Fruit fly (Drosophila melanogaster) whole organism, prepupa: ENCODE results near the gene CG15044.

Experiments used
- CG10631 ChIP-seq: fragments of 200-800 bp; sonication (Bioruptor generic); optimal IDR thresholded peaks from 2 replicates; lab custom pipeline; 2016; ENCODE audit warnings: missing biosample characterization, missing genetic modification characterization
- CG10669 ChIP-seq: fragments of 200-800 bp; sonication (Bioruptor generic); optimal IDR thresholded peaks from 3 replicates; lab custom pipeline; 2018; ENCODE audit warnings: missing biosample characterization, mild to moderate bottlenecking, missing genetic modification characterization, moderate library complexity
- CG11294 ChIP-seq: fragments of 200-800 bp; sonication (Bioruptor generic); IDR thresholded peaks from 2 replicates; pipeline ENCODE4 v1.3.6; 2022; ENCODE audit warnings: missing biosample characterization, missing genetic modification characterization
- CG11902 ChIP-seq: fragments of 200-800 bp; sonication (Bioruptor generic); optimal IDR thresholded peaks from 3 replicates; lab custom pipeline; 2016; ENCODE audit warnings: missing biosample characterization, missing genetic modification characterization
- CG15336 ChIP-seq: fragments of 200-800 bp; sonication (Bioruptor generic); IDR thresholded peaks from 2 replicates; pipeline ENCODE4 v1.3.6; 2022; ENCODE audit warnings: missing biosample characterization, missing genetic modification characterization
- CG1621 ChIP-seq: fragments of 200-800 bp; sonication (Bioruptor generic); optimal IDR thresholded peaks from 3 replicates; lab custom pipeline; 2018; ENCODE audit warnings: missing biosample characterization, mild to moderate bottlenecking, missing genetic modification characterization
- CG3032 ChIP-seq: fragments of 200-800 bp; optimal IDR thresholded peaks from 2 replicates; lab custom pipeline; 2019; ENCODE audit warnings: missing biosample characterization, mild to moderate bottlenecking, missing genetic modification characterization, moderate library complexity
- CG31627 ChIP-seq: fragments of 200-800 bp; sonication (Bioruptor generic); optimal IDR thresholded peaks from 3 replicates; lab custom pipeline; 2016; ENCODE audit warnings: missing biosample characterization, missing genetic modification characterization
- CG3919 ChIP-seq: fragments of 200-800 bp; sonication (Bioruptor generic); optimal IDR thresholded peaks from 3 replicates; lab custom pipeline; 2016; ENCODE audit warnings: missing biosample characterization, missing genetic modification characterization
- CG4318 ChIP-seq: fragments of 200-800 bp; sonication (Bioruptor generic); optimal IDR thresholded peaks from 3 replicates; lab custom pipeline; 2017; ENCODE audit warnings: missing biosample characterization, mild to moderate bottlenecking, missing genetic modification characterization
- CG6163 ChIP-seq: fragments of 200-800 bp; sonication (Bioruptor generic); IDR thresholded peaks from 3 replicates; pipeline ENCODE4 v1.3.6; 2022; ENCODE audit warnings: missing biosample characterization, missing genetic modification characterization
- CG6276 ChIP-seq: fragments of 200-800 bp; sonication (Bioruptor generic); optimal IDR thresholded peaks from 2 replicates; lab custom pipeline; 2017; ENCODE audit warnings: missing biosample characterization, mild to moderate bottlenecking, missing genetic modification characterization
- CG6808 ChIP-seq: fragments of 200-800 bp; sonication (Bioruptor generic); optimal IDR thresholded peaks from 3 replicates; lab custom pipeline; 2017; ENCODE audit warnings: missing biosample characterization, missing genetic modification characterization, mild to moderate bottlenecking, moderate library complexity, missing genetic modification reagents
- CG6854 ChIP-seq: fragments of 200-800 bp; sonication (Bioruptor generic); optimal IDR thresholded peaks from 2 replicates; lab custom pipeline; 2017; ENCODE audit warnings: missing biosample characterization, mild to moderate bottlenecking, missing genetic modification characterization
- CG8119 ChIP-seq: fragments of 200-800 bp; sonication (Bioruptor generic); IDR thresholded peaks from 3 replicates; pipeline ENCODE4 v1.3.6; 2022; ENCODE audit warnings: missing biosample characterization, missing genetic modification characterization
- CG8319 ChIP-seq: fragments of 200-800 bp; sonication (Bioruptor generic); optimal IDR thresholded peaks from 3 replicates; lab custom pipeline; 2016; ENCODE audit warnings: missing biosample characterization, missing genetic modification characterization
- Eip75B ChIP-seq: fragments of 200-800 bp; sonication (Bioruptor generic); optimal IDR thresholded peaks from 3 replicates; lab custom pipeline; 2016; ENCODE audit warnings: missing biosample characterization, missing genetic modification characterization
- Eip78C ChIP-seq: fragments of 200-800 bp; sonication (Bioruptor generic); peaks from one replicate; lab custom pipeline; 2016; ENCODE audit warnings: missing biosample characterization, missing genetic modification characterization
- Ets96B ChIP-seq: fragments of 200-800 bp; optimal IDR thresholded peaks from 2 replicates; lab custom pipeline; 2019; ENCODE audit warnings: missing biosample characterization, mild to moderate bottlenecking, missing genetic modification characterization, moderate library complexity
- Gug ChIP-seq: fragments of 200-800 bp; sonication (Bioruptor generic); IDR thresholded peaks from 2 replicates; pipeline ENCODE4 v1.3.6; 2022; ENCODE audit warnings: missing biosample characterization, missing genetic modification characterization
- Hr39 ChIP-seq: fragments of 200-800 bp; sonication (Bioruptor generic); optimal IDR thresholded peaks from 2 replicates; lab custom pipeline; 2016; ENCODE audit warnings: missing biosample characterization, missing genetic modification characterization
- Hr4 ChIP-seq: fragments of 200-800 bp; sonication (Bioruptor generic); optimal IDR thresholded peaks from 3 replicates; lab custom pipeline; 2016; ENCODE audit warnings: missing biosample characterization, missing genetic modification characterization
- Lpt ChIP-seq: fragments of 200-800 bp; sonication (Bioruptor generic); optimal IDR thresholded peaks from 3 replicates; lab custom pipeline; 2016; ENCODE audit warnings: missing biosample characterization, missing genetic modification characterization
- Met ChIP-seq: fragments of 200-800 bp; sonication (Bioruptor generic); optimal IDR thresholded peaks from 3 replicates; lab custom pipeline; 2016; ENCODE audit warnings: missing biosample characterization, missing genetic modification characterization
- OdsH ChIP-seq: fragments of 200-800 bp; sonication (Bioruptor generic); optimal IDR thresholded peaks from 3 replicates; lab custom pipeline; 2016; ENCODE audit warnings: missing biosample characterization, missing genetic modification characterization
- Sox102F ChIP-seq: fragments of 200-800 bp; sonication (Bioruptor generic); optimal IDR thresholded peaks from 2 replicates; lab custom pipeline; 2016; ENCODE audit warnings: missing biosample characterization, mild to moderate bottlenecking, missing genetic modification characterization
- Sox14 ChIP-seq: fragments of 200-800 bp; sonication (Bioruptor generic); optimal IDR thresholded peaks from 3 replicates; lab custom pipeline; 2016; ENCODE audit warnings: missing biosample characterization, missing genetic modification characterization
- Sox15 ChIP-seq: fragments of 200-800 bp; sonication (Bioruptor generic); optimal IDR thresholded peaks from 3 replicates; lab custom pipeline; 2016; ENCODE audit warnings: missing biosample characterization, missing genetic modification characterization
- acj6 ChIP-seq: fragments of 200-800 bp; sonication (Bioruptor generic); optimal IDR thresholded peaks from 3 replicates; lab custom pipeline; 2016; ENCODE audit warnings: missing biosample characterization, missing genetic modification characterization
- cyc ChIP-seq: fragments of 200-800 bp; sonication (Bioruptor generic); optimal IDR thresholded peaks from 3 replicates; lab custom pipeline; 2016; ENCODE audit warnings: missing biosample characterization, missing genetic modification characterization
- dsx ChIP-seq: fragments of 200-800 bp; optimal IDR thresholded peaks from 3 replicates; lab custom pipeline; 2019; ENCODE audit warnings: missing biosample characterization, mild to moderate bottlenecking, missing genetic modification characterization, moderate library complexity; ENCODE audit not compliant: poor library complexity, severe bottlenecking
- fd59A ChIP-seq: fragments of 200-800 bp; sonication (Bioruptor generic); optimal IDR thresholded peaks from 2 replicates; lab custom pipeline; 2017; ENCODE audit warnings: missing biosample characterization, mild to moderate bottlenecking, missing genetic modification characterization, missing genetic modification reagents
- fd85E ChIP-seq: fragments of 200-800 bp; sonication (Bioruptor generic); optimal IDR thresholded peaks from 3 replicates; lab custom pipeline; 2016; ENCODE audit warnings: missing biosample characterization, missing genetic modification characterization
- fkh ChIP-seq: fragments of 200-800 bp; sonication (Bioruptor generic); optimal IDR thresholded peaks from 3 replicates; lab custom pipeline; 2017; ENCODE audit warnings: missing biosample characterization, mild to moderate bottlenecking, missing genetic modification characterization, moderate library complexity
- lz ChIP-seq: fragments of 200-800 bp; sonication (Bioruptor generic); optimal IDR thresholded peaks from 3 replicates; lab custom pipeline; 2016; ENCODE audit warnings: missing biosample characterization, missing genetic modification characterization
- net ChIP-seq: fragments of 200-800 bp; sonication (Bioruptor generic); optimal IDR thresholded peaks from 3 replicates; lab custom pipeline; 2016; ENCODE audit warnings: missing biosample characterization, missing genetic modification characterization
- pdm3 ChIP-seq: fragments of 200-800 bp; sonication (Bioruptor generic); optimal IDR thresholded peaks from 3 replicates; lab custom pipeline; 2016; ENCODE audit warnings: missing biosample characterization, missing genetic modification characterization
- salr ChIP-seq, 2 experiments: fragments of 200-800 bp; sonication (Bioruptor generic); optimal IDR thresholded peaks; 3 replicates each; lab custom pipeline; 2016 to 2018; ENCODE audit warnings: missing biosample characterization in 2 of 2, missing genetic modification characterization in 2 of 2, mild to moderate bottlenecking in 1 of 2
- ss ChIP-seq, 2 experiments: fragments of 200-800 bp; sonication (Bioruptor generic); optimal IDR thresholded peaks; 2 replicates in 1 of 2; 3 replicates in 1 of 2; lab custom pipeline; 2017 to 2018; ENCODE audit warnings: mild to moderate bottlenecking in 2 of 2, missing biosample characterization in 2 of 2, missing genetic modification characterization in 2 of 2, moderate library complexity in 1 of 2
- svp ChIP-seq: fragments of 200-800 bp; sonication (Bioruptor generic); peaks from one replicate; lab custom pipeline; 2016; ENCODE audit warnings: missing biosample characterization, missing genetic modification characterization
- topi ChIP-seq: fragments of 200-800 bp; sonication (Bioruptor generic); optimal IDR thresholded peaks from 3 replicates; lab custom pipeline; 2016; ENCODE audit warnings: missing biosample characterization, missing genetic modification characterization

Gene CG15044

DNA sequence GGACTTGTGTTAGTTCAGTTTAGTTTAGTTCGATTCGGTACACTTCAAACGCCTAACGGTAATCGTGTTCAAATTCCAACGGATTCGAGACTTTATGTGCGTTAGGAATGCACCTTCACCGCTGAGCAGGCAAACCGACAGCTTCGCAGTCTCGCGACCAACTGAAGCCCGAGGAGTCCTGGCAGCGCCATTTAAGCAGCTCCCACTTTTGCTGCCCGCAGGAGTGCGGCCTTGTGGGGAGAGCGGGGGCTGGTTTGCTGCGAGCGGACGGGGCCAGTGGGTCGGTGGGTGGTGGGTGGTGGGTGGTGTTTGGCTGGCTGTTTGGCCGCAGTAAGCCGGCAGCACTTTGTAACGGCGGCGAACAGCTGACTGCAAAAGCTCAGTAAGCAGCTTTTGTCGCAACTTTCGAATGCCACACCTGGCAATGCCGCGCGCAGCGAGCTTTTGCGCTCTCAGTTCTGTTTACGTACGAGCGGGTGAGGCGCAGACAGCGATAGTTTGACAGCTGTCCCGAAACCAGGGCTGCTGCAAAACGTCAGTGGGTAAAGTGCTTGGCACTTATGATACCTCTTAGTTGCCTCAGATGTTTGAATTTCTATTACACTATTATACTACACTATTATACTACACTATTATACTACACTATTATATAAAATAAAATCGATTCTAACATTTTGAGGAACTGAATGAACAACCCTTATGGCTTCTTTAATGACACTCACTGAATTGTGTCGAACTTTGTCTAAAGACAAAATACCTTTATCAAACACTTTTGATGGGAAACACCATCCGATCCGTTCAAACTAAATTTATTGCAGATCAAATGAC lies 12.3 kb downstream of the CG15044 start, which contains the start of gene CG32547 (continued):
- TF ChIP-seq topi (GFP tag; lab: Kevin White, UChicago) (no peak), Sox102F (no peak), CG6163 (peak; percentile 34; the same call in 1 of the 3 replicates), CG6276 (GFP tag; lab: Kevin White, UChicago) (no peak), fd85E (GFP tag; lab: Kevin White, UChicago) (no peak), CG15336 (GFP tag; lab: Robert Waterston, UW) (no peak), ss (GFP tag; optimal IDR thresholded peaks at IDR 0.05; lab: Kevin White, UChicago) (no peak), fkh (peak; percentile 89), lz (GFP tag; lab: Kevin White, UChicago) (no peak), OdsH (GFP tag; lab: Kevin White, UChicago) (no peak), CG8319 (GFP tag; lab: Kevin White, UChicago) (no peak), Eip75B (no peak), CG10631 (GFP tag; lab: Kevin White, UChicago) (no peak), CG31627 (no peak), Eip78C (peak; percentile 74), CG6854 (GFP tag; lab: Kevin White, UChicago) (no peak), CG11902 (no peak), CG4318 (GFP tag; lab: Kevin White, UChicago) (no peak), Met (GFP tag; lab: Kevin White, UChicago) (peak; percentile 43), CG3919 (GFP tag; lab: Kevin White, UChicago) (no peak), Hr4 (peak; percentile 33), CG3032 (tag; lab: Kevin White, UChicago) (no peak), CG6808 (GFP tag; lab: Kevin White, UChicago) (peak; percentile 12), Hr39 (GFP tag; lab: Kevin White, UChicago) (peak; percentile 3), Sox15 (GFP tag; lab: Kevin White, UChicago) (no peak), Lpt (GFP tag; lab: Kevin White, UChicago) (no peak), Sox14 (no peak), dsx (GFP tag; lab: Kevin White, UChicago) (no peak), salr (GFP tag; optimal IDR thresholded peaks at IDR 0.05; lab: Kevin White, UChicago) (no peak), pdm3 (GFP tag; lab: Kevin White, UChicago) (no peak), fd59A (GFP tag; lab: Kevin White, UChicago) (no peak), CG11294 (GFP tag; lab: Robert Waterston, UW) (no peak)

DNA sequence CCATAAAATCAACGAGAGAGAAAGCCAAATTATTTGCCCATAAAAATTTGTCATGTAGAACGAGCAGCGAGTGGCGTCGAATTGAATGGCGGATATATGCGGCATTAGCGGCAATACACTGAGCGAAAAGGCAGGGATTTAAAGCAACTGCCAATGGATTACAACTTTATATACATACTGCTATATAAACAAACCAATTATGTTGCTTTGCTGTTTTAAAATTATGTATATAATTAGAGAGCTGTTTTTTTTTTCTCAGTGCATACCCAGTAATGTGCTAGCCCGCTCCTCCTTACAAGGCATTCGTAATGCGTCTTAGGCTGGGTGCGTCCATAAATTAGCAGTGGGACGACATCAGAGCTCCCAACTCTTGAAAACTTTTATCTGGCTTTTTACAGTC lies 23.9 kb downstream of the CG15044 start:
- no peak for TF ChIP-seq OdsH (GFP tag; lab: Kevin White, UChicago)
- no peak for TF ChIP-seq CG6854 (GFP tag; lab: Kevin White, UChicago)
- TF ChIP-seq dsx (GFP tag; lab: Kevin White, UChicago): no peak
- no peak for TF ChIP-seq CG11902
- TF ChIP-seq CG6808 (GFP tag; lab: Kevin White, UChicago): no peak
- no peak for TF ChIP-seq ss (GFP tag; optimal IDR thresholded peaks at IDR 0.05; lab: Kevin White, UChicago)
- no peak for TF ChIP-seq CG1621 (tag; lab: Kevin White, UChicago)
- no peak for TF ChIP-seq Lpt (GFP tag; lab: Kevin White, UChicago)
- no peak for TF ChIP-seq CG6163
- no peak for TF ChIP-seq pdm3 (GFP tag; lab: Kevin White, UChicago)
- no peak for TF ChIP-seq acj6 (GFP tag; lab: Kevin White, UChicago)
- no peak for TF ChIP-seq cyc (GFP tag; lab: Kevin White, UChicago)
- no peak for TF ChIP-seq CG10669 (GFP tag; lab: Kevin White, UChicago)
- no peak for TF ChIP-seq Gug (GFP tag; lab: Robert Waterston, UW)
- TF ChIP-seq CG8119 (GFP tag; lab: Robert Waterston, UW): no peak
- TF ChIP-seq Ets96B (tag; lab: Kevin White, UChicago): no peak
- no peak for TF ChIP-seq net (GFP tag; lab: Kevin White, UChicago)
- TF ChIP-seq Sox15 (GFP tag; lab: Kevin White, UChicago): no peak
- no peak for TF ChIP-seq svp
- no peak for TF ChIP-seq salr (GFP tag; optimal IDR thresholded peaks at IDR 0.05; lab: Kevin White, UChicago)
